Fruit fly (Drosophila melanogaster) whole organism, embryonic: ENCODE measurements around the gene CG45099.

Experiments
- Abd-B ChIP-seq: fragments of 200-800 bp; sonication (Bioruptor generic); optimal IDR thresholded peaks from 2 replicates; lab custom pipeline; 2018; ENCODE audit warnings: missing biosample characterization, mild to moderate bottlenecking, missing genetic modification characterization, moderate library complexity
- CG10209 ChIP-seq: fragments of 200-800 bp; sonication (Bioruptor generic); optimal IDR thresholded peaks from 3 replicates; lab custom pipeline; 2017; ENCODE audit warnings: missing biosample characterization, mild to moderate bottlenecking, missing genetic modification characterization, missing genetic modification reagents
- CG1024 ChIP-seq: fragments of 200-800 bp; sonication (Bioruptor generic); IDR thresholded peaks from 2 replicates; pipeline ENCODE4 v1.3.6; 2022; ENCODE audit warnings: missing biosample characterization, missing genetic modification characterization
- CG10321 ChIP-seq: fragments of 200-800 bp; sonication (Bioruptor generic); IDR thresholded peaks from 2 replicates; pipeline ENCODE4 v1.3.6; 2022; ENCODE audit warnings: missing biosample characterization, missing genetic modification characterization
- CG12071 ChIP-seq: fragments of 200-800 bp; sonication (Bioruptor generic); optimal IDR thresholded peaks from 3 replicates; lab custom pipeline; 2018; ENCODE audit warnings: missing biosample characterization, mild to moderate bottlenecking, missing genetic modification characterization
- CG13624 ChIP-seq: fragments of 200-800 bp; sonication (Bioruptor generic); optimal IDR thresholded peaks from 2 replicates; lab custom pipeline; 2016; ENCODE audit warnings: missing biosample characterization, missing genetic modification characterization
- CG14710 ChIP-seq: fragments of 200-800 bp; sonication (Bioruptor generic); optimal IDR thresholded peaks from 3 replicates; lab custom pipeline; 2019; ENCODE audit warnings: missing biosample characterization, mild to moderate bottlenecking, missing genetic modification characterization, moderate library complexity
- CG18619 ChIP-seq: fragments of 200-800 bp; sonication (Bioruptor generic); optimal IDR thresholded peaks from 3 replicates; lab custom pipeline; 2017; ENCODE audit warnings: missing biosample characterization, mild to moderate bottlenecking, missing genetic modification characterization
- CG31388 ChIP-seq: fragments of 200-800 bp; sonication (Bioruptor generic); optimal IDR thresholded peaks from 2 replicates; lab custom pipeline; 2016; ENCODE audit warnings: missing biosample characterization, missing genetic modification characterization
- CG31441 ChIP-seq: fragments of 200-800 bp; sonication (Bioruptor generic); IDR thresholded peaks from 2 replicates; pipeline ENCODE4 v1.3.6; 2022; ENCODE audit warnings: missing biosample characterization, missing genetic modification characterization
- CG3838 ChIP-seq: fragments of 200-800 bp; sonication (Bioruptor generic); optimal IDR thresholded peaks from 3 replicates; lab custom pipeline; 2016; ENCODE audit warnings: missing biosample characterization, missing genetic modification characterization
- CG3847 ChIP-seq: fragments of 200-800 bp; sonication (Bioruptor generic); IDR thresholded peaks from 2 replicates; pipeline ENCODE4 v1.3.6; 2022; ENCODE audit warnings: missing biosample characterization, missing genetic modification characterization
- CG4854 ChIP-seq: fragments of 200-800 bp; sonication (Bioruptor generic); optimal IDR thresholded peaks from 2 replicates; lab custom pipeline; 2016; ENCODE audit warnings: missing biosample characterization, missing genetic modification characterization, inconsistent platforms
- CG5245 ChIP-seq: fragments of 200-800 bp; sonication (Bioruptor generic); optimal IDR thresholded peaks from 3 replicates; lab custom pipeline; 2016; ENCODE audit warnings: missing biosample characterization, missing genetic modification characterization
- CG6654 ChIP-seq: fragments of 200-800 bp; sonication (Bioruptor generic); optimal IDR thresholded peaks from 2 replicates; lab custom pipeline; 2017; ENCODE audit warnings: missing biosample characterization, mild to moderate bottlenecking, missing genetic modification characterization
- CG6791 ChIP-seq: fragments of 200-800 bp; sonication (Bioruptor generic); IDR thresholded peaks from 3 replicates; pipeline ENCODE4 v1.3.6; 2022; ENCODE audit warnings: missing biosample characterization, missing genetic modification characterization; ENCODE audit not compliant: partially characterized antibody
- CG7928 ChIP-seq: fragments of 200-800 bp; sonication (Bioruptor generic); optimal IDR thresholded peaks from 2 replicates; lab custom pipeline; 2017; ENCODE audit warnings: missing biosample characterization, mild to moderate bottlenecking, missing genetic modification characterization
- CG8089 ChIP-seq: fragments of 200-800 bp; sonication (Bioruptor generic); optimal IDR thresholded peaks from 3 replicates; lab custom pipeline; 2016; ENCODE audit warnings: missing biosample characterization, missing genetic modification characterization
- CrebB ChIP-seq: fragments of 200-800 bp; sonication (Bioruptor generic); optimal IDR thresholded peaks from 3 replicates; lab custom pipeline; 2018; ENCODE audit warnings: missing biosample characterization, mild to moderate bottlenecking, missing genetic modification characterization
- Doc3 ChIP-seq: fragments of 200-800 bp; sonication (Bioruptor generic); IDR thresholded peaks from 3 replicates; pipeline ENCODE4 v1.3.6; 2022; ENCODE audit warnings: missing biosample characterization, missing genetic modification characterization; ENCODE audit not compliant: partially characterized antibody
- H15 ChIP-seq: fragments of 200-800 bp; sonication (Bioruptor generic); IDR thresholded peaks from 3 replicates; pipeline ENCODE4 v1.3.6; 2022; ENCODE audit warnings: missing biosample characterization, missing genetic modification characterization
- HLH4C ChIP-seq: fragments of 200-800 bp; sonication (Bioruptor generic); IDR thresholded peaks from 3 replicates; pipeline ENCODE4 v1.3.6; 2022; ENCODE audit warnings: missing biosample characterization, missing genetic modification characterization; ENCODE audit not compliant: partially characterized antibody
- Hr3 ChIP-seq: fragments of 200-800 bp; sonication (Bioruptor generic); optimal IDR thresholded peaks from 3 replicates; lab custom pipeline; 2016; ENCODE audit warnings: missing biosample characterization, missing genetic modification characterization
- Neu2 ChIP-seq: fragments of 200-800 bp; sonication (Bioruptor generic); optimal IDR thresholded peaks from 3 replicates; lab custom pipeline; 2016; ENCODE audit warnings: missing biosample characterization, missing genetic modification characterization, borderline replicate concordance
- Opbp ChIP-seq: fragments of 200-800 bp; sonication (Bioruptor generic); IDR thresholded peaks from 3 replicates; pipeline ENCODE4 v1.3.6; 2022; ENCODE audit warnings: missing biosample characterization, missing genetic modification characterization; ENCODE audit not compliant: partially characterized antibody
- Sry-β ChIP-seq: fragments of 200-800 bp; sonication (Bioruptor generic); optimal IDR thresholded peaks from 2 replicates; lab custom pipeline; 2018; ENCODE audit warnings: missing biosample characterization, mild to moderate bottlenecking, missing genetic modification characterization, moderate library complexity
- ab ChIP-seq: fragments of 200-800 bp; sonication (Bioruptor generic); optimal IDR thresholded peaks from 2 replicates; lab custom pipeline; 2016; ENCODE audit warnings: missing biosample characterization, missing genetic modification characterization
- ap ChIP-seq: fragments of 200-800 bp; sonication (Bioruptor generic); IDR thresholded peaks from 2 replicates; pipeline ENCODE4 v1.3.6; 2022; ENCODE audit warnings: missing biosample characterization, missing genetic modification characterization
- ato ChIP-seq: fragments of 200-800 bp; sonication (Bioruptor generic); IDR thresholded peaks from 2 replicates; pipeline ENCODE4 v1.3.6; 2022; ENCODE audit warnings: missing biosample characterization, missing genetic modification characterization; ENCODE audit not compliant: partially characterized antibody
- bowl ChIP-seq: fragments of 200-800 bp; sonication (Bioruptor generic); IDR thresholded peaks from 2 replicates; pipeline ENCODE4 v1.3.6; 2022; ENCODE audit warnings: missing biosample characterization, missing genetic modification characterization
- cg ChIP-seq: fragments of 200-800 bp; sonication (Bioruptor generic); optimal IDR thresholded peaks from 3 replicates; lab custom pipeline; 2019; ENCODE audit warnings: missing biosample characterization, mild to moderate bottlenecking, missing genetic modification characterization, moderate library complexity
- chinmo ChIP-seq: fragments of 200-800 bp; sonication (Bioruptor generic); IDR thresholded peaks from 4 replicates; pipeline ENCODE4 v1.3.6; 2022; ENCODE audit warnings: missing biosample characterization, missing genetic modification characterization; ENCODE audit not compliant: partially characterized antibody
- gsb-n ChIP-seq: fragments of 200-800 bp; sonication (Bioruptor generic); optimal IDR thresholded peaks from 3 replicates; lab custom pipeline; 2018; ENCODE audit warnings: missing biosample characterization, mild to moderate bottlenecking, missing genetic modification characterization
- kah ChIP-seq: fragments of 200-800 bp; sonication (Bioruptor generic); optimal IDR thresholded peaks from 2 replicates; lab custom pipeline; 2018; ENCODE audit warnings: missing biosample characterization, mild to moderate bottlenecking, missing genetic modification characterization
- pan ChIP-seq, 4 experiments: fragments of >200 bp in 3 of 4; fragments of 200-800 bp in 1 of 4; sonication (Bioruptor generic) in 1 of 4; optimal IDR thresholded peaks in 3 of 4; IDR thresholded peaks in 1 of 4; 2 replicates each; pipeline versions ENCODE4 v1.3.6 to Lab custom; 2017 to 2022; ENCODE audit warnings: missing biosample characterization in 2 of 4, missing genetic modification characterization in 2 of 4, mixed read lengths in 1 of 4
- pfk ChIP-seq: fragments of 200-800 bp; sonication (Bioruptor generic); optimal IDR thresholded peaks from 2 replicates; lab custom pipeline; 2018; ENCODE audit warnings: missing biosample characterization, mild to moderate bottlenecking, missing genetic modification characterization, moderate library complexity
- pho ChIP-seq: fragments of 200-800 bp; sonication (Bioruptor generic); optimal IDR thresholded peaks from 2 replicates; lab custom pipeline; 2016; ENCODE audit warnings: missing biosample characterization, missing genetic modification characterization
- salm ChIP-seq: fragments of 200-800 bp; sonication (Bioruptor generic); optimal IDR thresholded peaks from 2 replicates; lab custom pipeline; 2018; ENCODE audit warnings: missing biosample characterization, mild to moderate bottlenecking, missing genetic modification characterization
- sr ChIP-seq: fragments of 200-800 bp; sonication (Bioruptor generic); IDR thresholded peaks from 3 replicates; pipeline ENCODE4 v1.3.6; 2022; ENCODE audit warnings: missing biosample characterization, missing genetic modification characterization
- stwl ChIP-seq: fragments of 200-800 bp; sonication (Bioruptor generic); optimal IDR thresholded peaks from 3 replicates; lab custom pipeline; 2018; ENCODE audit warnings: missing biosample characterization, mild to moderate bottlenecking, missing genetic modification characterization, moderate library complexity
- tup ChIP-seq: fragments of 200-800 bp; sonication (Bioruptor generic); optimal IDR thresholded peaks from 2 replicates; lab custom pipeline; 2016; ENCODE audit warnings: missing biosample characterization, mild to moderate bottlenecking, missing genetic modification characterization, moderate library complexity
- tx ChIP-seq: fragments of 200-800 bp; sonication (Bioruptor generic); optimal IDR thresholded peaks from 2 replicates; lab custom pipeline; 2016; ENCODE audit warnings: missing biosample characterization, missing genetic modification characterization
- usp ChIP-seq: fragments of >200 bp; optimal IDR thresholded peaks from 2 replicates; lab custom pipeline; 2017; ENCODE audit warnings: missing biosample characterization, missing genetic modification characterization
- zf30C ChIP-seq: fragments of 200-800 bp; sonication (Bioruptor generic); optimal IDR thresholded peaks from 3 replicates; lab custom pipeline; 2018; ENCODE audit warnings: missing biosample characterization, mild to moderate bottlenecking, missing genetic modification characterization

Gene CG45099

dm6 chr3R:22034160-22034742 is at the start of gene CG45099, which contains the start of the genes CG6015, pit and Fadd (continued):
- TF ChIP-seq Abd-B (GFP tag; lab: Kevin White, UChicago): peak; percentile 11
- TF ChIP-seq pho (GFP tag; lab: Kevin White, UChicago): no peak
- TF ChIP-seq Hr3 (GFP tag; lab: Kevin White, UChicago): no peak
- no peak for TF ChIP-seq usp (GFP tag; lab: Kevin White, UChicago)
- no peak for TF ChIP-seq CG10209 (GFP tag; lab: Kevin White, UChicago)
- TF ChIP-seq CG1024 (GFP tag; lab: Robert Waterston, UW): no peak
- no peak for TF ChIP-seq CG5245 (GFP tag; lab: Kevin White, UChicago)
- TF ChIP-seq chinmo (GFP tag; lab: Robert Waterston, UW): no peak
- no peak for TF ChIP-seq CG31388 (GFP tag; lab: Kevin White, UChicago)
- peak; percentile 57 for TF ChIP-seq CG14710 (tag; lab: Kevin White, UChicago)
- TF ChIP-seq CG8089: no peak
- no peak for TF ChIP-seq CG10321 (GFP tag; lab: Robert Waterston, UW)
- no peak for TF ChIP-seq pan (optimal IDR thresholded peaks at IDR 0.05; lab: Kevin White, UChicago)
- no peak for TF ChIP-seq pan (GFP tag; optimal IDR thresholded peaks at IDR 0.05 in 1 of 2, IDR thresholded peaks at IDR 0.05 in 1 of 2)
- 0 out of 3 replicates have a peak, but pooled peaks have one; percentile 45 for TF ChIP-seq Opbp
- peak; percentile 34 for TF ChIP-seq CG13624 (GFP tag; lab: Kevin White, UChicago)
- TF ChIP-seq CG3847 (GFP tag; lab: Robert Waterston, UW): peak; percentile 28; the same call in 1 of the 2 replicates
- no peak for TF ChIP-seq kah
- TF ChIP-seq tup: no peak
- TF ChIP-seq CrebB: no peak
- TF ChIP-seq bowl (GFP tag; lab: Robert Waterston, UW): no peak
- no peak for TF ChIP-seq ab (GFP tag; lab: Kevin White, UChicago)
- TF ChIP-seq stwl (tag; lab: Kevin White, UChicago): peak; percentile 81
- TF ChIP-seq sr (GFP tag; lab: Robert Waterston, UW): no peak
- TF ChIP-seq CG18619 (GFP tag; lab: Kevin White, UChicago): no peak
- TF ChIP-seq pfk (GFP tag; lab: Kevin White, UChicago): no peak
- TF ChIP-seq salm (tag; lab: Kevin White, UChicago): no peak
- TF ChIP-seq CG6791 (GFP tag; lab: Robert Waterston, UW): peak; percentile 56; the same call in 2 of the 3 replicates
- no peak for TF ChIP-seq CG31441 (GFP tag; lab: Robert Waterston, UW)
- no peak for TF ChIP-seq Neu2 (GFP tag; lab: Kevin White, UChicago)
- no peak for TF ChIP-seq tx (GFP tag; lab: Kevin White, UChicago)
- peak; percentile 74 for TF ChIP-seq HLH4C (GFP tag; lab: Robert Waterston, UW)
- TF ChIP-seq Doc3 (GFP tag; lab: Robert Waterston, UW): peak; percentile 52; the same call in 1 of the 3 replicates
- peak; percentile 64 for TF ChIP-seq CG7928
- no peak for TF ChIP-seq cg
- no peak for TF ChIP-seq CG6654 (GFP tag; lab: Kevin White, UChicago)
- no peak for TF ChIP-seq ap
- TF ChIP-seq Sry-β (GFP tag; lab: Kevin White, UChicago): no peak
- TF ChIP-seq ato (GFP tag; lab: Robert Waterston, UW): peak; percentile 32; the same call in 1 of the 2 replicates
- TF ChIP-seq H15 (GFP tag; lab: Robert Waterston, UW): no peak
- no peak for TF ChIP-seq gsb-n (tag; lab: Kevin White, UChicago)
- TF ChIP-seq CG3838 (GFP tag; lab: Kevin White, UChicago): no peak
- no peak for TF ChIP-seq zf30C
- no peak for TF ChIP-seq CG12071
- TF ChIP-seq CG4854 (GFP tag; lab: Kevin White, UChicago): no peak
